Worm (Caenorhabditis elegans) whole organism, L4 larva: Measurements from ENCODE around the gene tdp-1.

Experiments
- F10B5.3 ChIP-seq: sonication (generic microtip); optimal IDR thresholded peaks from 2 replicates; lab custom pipeline; 2016; ENCODE audit warnings: mild to moderate bottlenecking, missing genetic modification characterization, missing compliant biosample characterization
- F26F4.8 ChIP-seq: fragments of 200-800 bp; sonication (Bioruptor generic); conservative IDR thresholded peaks from 2 replicates; pipeline ENCODE4 v1.3.6; 2022; ENCODE audit warnings: missing genetic modification characterization, missing compliant biosample characterization
- F37D6.2 ChIP-seq: sonication (generic microtip); optimal IDR thresholded peaks from 2 replicates; lab custom pipeline; 2016; ENCODE audit warnings: mild to moderate bottlenecking, missing genetic modification characterization, missing compliant biosample characterization
- F44E2.7 ChIP-seq: fragments of 200-800 bp; sonication (Bioruptor generic); IDR thresholded peaks from 2 replicates; pipeline ENCODE4 v2.1.2; 2022; ENCODE audit warnings: missing genetic modification characterization, missing compliant biosample characterization
- F49E8.2 ChIP-seq: sonication (generic microtip); optimal IDR thresholded peaks from 2 replicates; lab custom pipeline; 2016; ENCODE audit warnings: missing compliant biosample characterization, mild to moderate bottlenecking, missing genetic modification characterization, borderline replicate concordance
- T20F7.1 ChIP-seq: fragments of 200-800 bp; sonication (Bioruptor generic); optimal IDR thresholded peaks from 2 replicates; lab custom pipeline; 2018; ENCODE audit warnings: mild to moderate bottlenecking, missing genetic modification characterization, missing compliant biosample characterization
- Y105C5A.15 ChIP-seq: fragments of 200-800 bp; sonication (Bioruptor generic); IDR thresholded peaks from 2 replicates; pipeline ENCODE4 v1.3.6; 2022; ENCODE audit warnings: missing genetic modification characterization, missing compliant biosample characterization
- Y5F2A.4 ChIP-seq: fragments of 200-800 bp; sonication (Bioruptor generic); optimal IDR thresholded peaks from 2 replicates; lab custom pipeline; 2018; ENCODE audit warnings: mild to moderate bottlenecking, missing genetic modification characterization, missing compliant biosample characterization
- Y75B8A.6 ChIP-seq: fragments of 200-800 bp; sonication (Bioruptor generic); IDR thresholded peaks from 2 replicates; pipeline ENCODE4 v1.3.6; 2022; ENCODE audit warnings: missing genetic modification reagents, missing genetic modification characterization, missing compliant biosample characterization
- ZK546.5 ChIP-seq, 2 experiments: sonication (generic microtip); optimal IDR thresholded peaks; 2 replicates each; lab custom pipeline; 2017; ENCODE audit warnings: missing biosample characterization in 2 of 2, missing genetic modification characterization in 2 of 2
- aly-2 ChIP-seq: sonication (generic microtip); optimal IDR thresholded peaks from 2 replicates; lab custom pipeline; 2018; ENCODE audit warnings: missing biosample characterization, missing genetic modification characterization
- ceh-20 ChIP-seq: fragments of 200-800 bp; sonication (Bioruptor generic); IDR thresholded peaks from 2 replicates; pipeline ENCODE4 v1.3.6; 2022; ENCODE audit warnings: missing genetic modification reagents, missing genetic modification characterization, missing compliant biosample characterization
- ceh-28 ChIP-seq: fragments of 150-350 bp; optimal IDR thresholded peaks from 2 replicates; lab custom pipeline; 2014; ENCODE audit warnings: missing biosample characterization, missing genetic modification reagents, missing genetic modification characterization
- ceh-44 ChIP-seq: fragments of 200-800 bp; sonication (Bioruptor generic); IDR thresholded peaks from 2 replicates; pipeline ENCODE4 v1.3.6; 2022; ENCODE audit warnings: missing genetic modification reagents, missing genetic modification characterization, missing compliant biosample characterization
- ceh-62 ChIP-seq: sonication (generic microtip); optimal IDR thresholded peaks from 2 replicates; lab custom pipeline; 2017; ENCODE audit warnings: missing biosample characterization, missing genetic modification characterization
- ctbp-1 ChIP-seq: fragments of 200-800 bp; sonication (Bioruptor generic); IDR thresholded peaks from 2 replicates; pipeline ENCODE4 v1.3.6; 2022; ENCODE audit warnings: missing genetic modification reagents, missing genetic modification characterization, missing compliant biosample characterization
- daf-12 ChIP-seq: fragments of 150-350 bp; optimal IDR thresholded peaks from 2 replicates; lab custom pipeline; 2014; ENCODE audit warnings: missing biosample characterization, missing genetic modification reagents, missing genetic modification characterization
- daf-16 ChIP-seq, 3 experiments: sonication (generic microtip); optimal IDR thresholded peaks; 2 replicates each; lab custom pipeline; 2016 to 2017; ENCODE audit warnings: missing genetic modification characterization in 3 of 3, missing genetic modification reagents in 3 of 3, mild to moderate bottlenecking in 2 of 3, missing compliant biosample characterization in 2 of 3, missing biosample characterization in 1 of 3, moderate library complexity in 1 of 3
- dmd-8 ChIP-seq: fragments of 200-800 bp; sonication (Bioruptor generic); IDR thresholded peaks from 2 replicates; pipeline ENCODE4 v1.3.6; 2022; ENCODE audit warnings: missing genetic modification characterization, missing compliant biosample characterization
- egl-43 ChIP-seq: fragments of 200-800 bp; sonication (Bioruptor generic); IDR thresholded peaks from 2 replicates; pipeline ENCODE4 v1.3.6; 2022; ENCODE audit warnings: missing genetic modification reagents, missing genetic modification characterization, missing compliant biosample characterization
- hif-1 ChIP-seq, 2 experiments: sonication (generic microtip); optimal IDR thresholded peaks; 2 replicates each; lab custom pipeline; 2016 to 2017; ENCODE audit warnings: missing compliant biosample characterization in 2 of 2, missing genetic modification characterization in 2 of 2, missing genetic modification reagents in 2 of 2, missing genotype in 2 of 2, mild to moderate bottlenecking in 1 of 2
- hlh-11 ChIP-seq: fragments of 200-800 bp; sonication (Bioruptor generic); optimal IDR thresholded peaks from 2 replicates; lab custom pipeline; 2018; ENCODE audit warnings: mild to moderate bottlenecking, missing genetic modification characterization, missing compliant biosample characterization
- lin-29 ChIP-seq: fragments of 200-800 bp; sonication (Bioruptor generic); IDR thresholded peaks from 2 replicates; pipeline ENCODE4 v1.3.6; 2022; ENCODE audit warnings: missing genetic modification reagents, missing genetic modification characterization, missing compliant biosample characterization
- lin-39 ChIP-seq: fragments of 150-350 bp; optimal IDR thresholded peaks from 2 replicates; lab custom pipeline; 2014; ENCODE audit warnings: missing biosample characterization, missing genetic modification reagents, missing genetic modification characterization
- lsy-2 ChIP-seq, 2 experiments: fragments of 150-350 bp in 1 of 2; sonication (generic microtip) in 1 of 2; optimal IDR thresholded peaks; 2 replicates each; lab custom pipeline; 2014 to 2017; ENCODE audit warnings: missing biosample characterization in 2 of 2, missing genetic modification characterization in 2 of 2
- madf-5 ChIP-seq, 2 experiments: fragments of 200-800 bp; sonication (Bioruptor generic); IDR thresholded peaks; 2 replicates each; pipeline ENCODE4 v1.3.6; 2022; ENCODE audit warnings: missing compliant biosample characterization in 2 of 2, missing genetic modification characterization in 2 of 2
- madf-9 ChIP-seq: fragments of 200-800 bp; sonication (Bioruptor generic); conservative IDR thresholded peaks from 2 replicates; pipeline ENCODE4 v1.3.6; 2022; ENCODE audit warnings: missing genetic modification reagents, missing genetic modification characterization, missing compliant biosample characterization
- mdt-29 ChIP-seq: fragments of 200-800 bp; sonication (Bioruptor generic); IDR thresholded peaks from 2 replicates; pipeline ENCODE4 v1.3.6; 2022; ENCODE audit warnings: missing genetic modification reagents, missing genetic modification characterization, missing compliant biosample characterization
- mep-1 ChIP-seq: fragments of 150-350 bp; sonication (generic microtip); optimal IDR thresholded peaks from 3 replicates; lab custom pipeline; 2014; ENCODE audit warnings: missing biosample characterization, missing genetic modification characterization
- nhr-10 ChIP-seq: fragments of 150-350 bp; optimal IDR thresholded peaks from 2 replicates; lab custom pipeline; 2014; ENCODE audit warnings: missing biosample characterization, missing genetic modification characterization
- nhr-28 ChIP-seq: fragments of 150-350 bp; optimal IDR thresholded peaks from 2 replicates; lab custom pipeline; 2014; ENCODE audit warnings: missing biosample characterization, missing genetic modification characterization
- nhr-42 ChIP-seq: fragments of 200-800 bp; sonication (Bioruptor generic); IDR thresholded peaks from 2 replicates; pipeline ENCODE4 v1.3.6; 2022; ENCODE audit warnings: missing genetic modification characterization, missing compliant biosample characterization
- nhr-77 ChIP-seq: fragments of 150-350 bp; optimal IDR thresholded peaks from 2 replicates; lab custom pipeline; 2014; ENCODE audit warnings: missing biosample characterization, missing genetic modification characterization
- saeg-2 ChIP-seq: fragments of 200-800 bp; sonication (Bioruptor generic); IDR thresholded peaks from 2 replicates; pipeline ENCODE4 v1.3.6; 2022; ENCODE audit warnings: missing genetic modification reagents, missing genetic modification characterization, missing compliant biosample characterization
- snpc-1.2 ChIP-seq: fragments of 200-800 bp; sonication (Bioruptor generic); IDR thresholded peaks from 2 replicates; pipeline ENCODE4 v1.3.6; 2022; ENCODE audit warnings: missing genetic modification reagents, missing genetic modification characterization, missing compliant biosample characterization
- spr-1 ChIP-seq: sonication (generic microtip); optimal IDR thresholded peaks from 2 replicates; lab custom pipeline; 2016; ENCODE audit warnings: mild to moderate bottlenecking, missing genetic modification characterization, missing compliant biosample characterization
- tra-1 ChIP-seq: fragments of 200-800 bp; sonication (Bioruptor generic); IDR thresholded peaks from 2 replicates; pipeline ENCODE4 v1.3.6; 2022; ENCODE audit warnings: missing genetic modification reagents, missing genetic modification characterization, missing compliant biosample characterization
- unc-39 ChIP-seq: sonication (generic microtip); optimal IDR thresholded peaks from 2 replicates; lab custom pipeline; 2017; ENCODE audit warnings: missing biosample characterization, missing genetic modification characterization
- unc-62 ChIP-seq, 3 experiments: fragments of 150-350 bp in 1 of 3; sonication (generic microtip); optimal IDR thresholded peaks in 2 of 3; peaks in 1 of 3; 1 replicate in 1 of 3; 2 replicates in 2 of 3; lab custom pipeline; 2014 to 2017; ENCODE audit warnings: missing biosample characterization in 3 of 3, missing genetic modification characterization in 3 of 3, missing genetic modification reagents in 3 of 3, missing genotype in 1 of 3
- zag-1 ChIP-seq: fragments of 150-350 bp; optimal IDR thresholded peaks from 2 replicates; lab custom pipeline; 2014; ENCODE audit warnings: missing biosample characterization, missing genetic modification characterization
- zfp-3 ChIP-seq: fragments of 200-800 bp; sonication (Bioruptor generic); conservative IDR thresholded peaks from 2 replicates; pipeline ENCODE4 v1.3.6; 2022; ENCODE audit warnings: missing genetic modification reagents, missing genetic modification characterization, missing compliant biosample characterization
- ztf-11 ChIP-seq: fragments of 150-350 bp; optimal IDR thresholded peaks from 2 replicates; lab custom pipeline; 2014; ENCODE audit warnings: missing biosample characterization, missing genetic modification characterization

The tdp-1 gene

ce11 chrII:9013341-9013740 lies 15.7 kb downstream of the tdp-1 start (continued):
- no peak for TF ChIP-seq nhr-10 (tag; lab: Kevin White, UChicago)
- TF ChIP-seq nhr-42 (GFP tag; lab: Robert Waterston, UW), result no peak
- TF ChIP-seq aly-2 (tag; lab: Kevin White, UChicago), result no peak
- no peak for TF ChIP-seq madf-9
- peak in 1 of 2 experiments; percentile 28 for TF ChIP-seq hif-1 (tag; optimal IDR thresholded peaks at IDR 0.05; lab: Kevin White, UChicago)
- TF ChIP-seq spr-1 (tag; lab: Kevin White, UChicago), result no peak
- TF ChIP-seq F49E8.2 (tag; lab: Kevin White, UChicago), result no peak
- no peak for TF ChIP-seq F37D6.2
- no peak for TF ChIP-seq madf-5 (GFP tag; IDR thresholded peaks at IDR 0.05; lab: Robert Waterston, UW)
- no peak for TF ChIP-seq ceh-62
- TF ChIP-seq ZK546.5 (tag; optimal IDR thresholded peaks at IDR 0.05; lab: Kevin White, UChicago), result no peak
- TF ChIP-seq mdt-29 (GFP tag; lab: Robert Waterston, UW), result no peak
- TF ChIP-seq ztf-11 (tag; lab: Kevin White, UChicago), result no peak
- no peak for TF ChIP-seq nhr-28 (tag; lab: Kevin White, UChicago)
- no peak for TF ChIP-seq T20F7.1 (GFP tag; lab: Kevin White, UChicago)
- no peak for TF ChIP-seq lin-29 (GFP tag; lab: Robert Waterston, UW)
- no peak for TF ChIP-seq ceh-44 (GFP tag; lab: Robert Waterston, UW)
- no peak for TF ChIP-seq egl-43 (GFP tag; lab: Robert Waterston, UW)
- TF ChIP-seq unc-62 (GFP tag; optimal IDR thresholded peaks at IDR 0.05 in 1 of 2; lab: Kevin White, UChicago), result no peak
- no peak for TF ChIP-seq unc-62 (tag; optimal IDR thresholded peaks at IDR 0.05; lab: Kevin White, UChicago)
- TF ChIP-seq ctbp-1, result 0 out of 2 replicates have a peak, but pooled peaks have one; percentile 20
- no peak for TF ChIP-seq ceh-28
- no peak for TF ChIP-seq snpc-1.2 (GFP tag; lab: Robert Waterston, UW)
- no peak for TF ChIP-seq Y5F2A.4 (GFP tag; lab: Kevin White, UChicago)
- TF ChIP-seq saeg-2 (GFP tag; lab: Robert Waterston, UW), result no peak
- TF ChIP-seq mep-1 (tag; lab: Kevin White, UChicago), result peak; percentile 36
- TF ChIP-seq daf-16 (GFP tag; optimal IDR thresholded peaks at IDR 0.05; lab: Kevin White, UChicago), result no peak
- TF ChIP-seq daf-16 (tag; optimal IDR thresholded peaks at IDR 0.05; lab: Kevin White, UChicago), result no peak
- 0 out of 2 replicates have a peak, but pooled peaks have one; percentile 42 for TF ChIP-seq ceh-20 (GFP tag; lab: Robert Waterston, UW)
- no peak for TF ChIP-seq nhr-77 (tag; lab: Kevin White, UChicago)
- TF ChIP-seq lsy-2 (tag; optimal IDR thresholded peaks at IDR 0.05; lab: Kevin White, UChicago), result no peak
- TF ChIP-seq F10B5.3 (tag; lab: Kevin White, UChicago), result no peak
- peak; percentile 63 for TF ChIP-seq hlh-11 (tag; lab: Kevin White, UChicago)
- TF ChIP-seq tra-1, result no peak
- no peak for TF ChIP-seq Y105C5A.15 (GFP tag; lab: Robert Waterston, UW)
- no peak for TF ChIP-seq lin-39

ce11 chrII:9014188-9014587 lies 16.6 kb downstream of the tdp-1 start:
- TF ChIP-seq nhr-42 (GFP tag; lab: Robert Waterston, UW) (no peak), zfp-3 (GFP tag; lab: Robert Waterston, UW) (no peak), spr-1 (tag; lab: Kevin White, UChicago) (no peak), F26F4.8 (no peak), dmd-8 (GFP tag; lab: Robert Waterston, UW) (no peak), ctbp-1 (no peak), nhr-28 (tag; lab: Kevin White, UChicago) (no peak), zag-1 (tag; lab: Kevin White, UChicago) (no peak), lsy-2 (tag; optimal IDR thresholded peaks at IDR 0.05; lab: Kevin White, UChicago) (no peak), ceh-20 (GFP tag; lab: Robert Waterston, UW) (no peak), hlh-11 (tag; lab: Kevin White, UChicago) (no peak), tra-1 (no peak), daf-12 (tag; lab: Kevin White, UChicago) (no peak), unc-39 (no peak), Y75B8A.6 (GFP tag; lab: Robert Waterston, UW) (no peak), F44E2.7 (GFP tag; lab: Robert Waterston, UW) (no peak), ceh-44 (GFP tag; lab: Robert Waterston, UW) (no peak)
